Worm (Caenorhabditis elegans) whole organism, L1 larva: ENCODE results near the gene tes-1.

ENCODE experiments used
- C16A3.4 ChIP-seq: fragments of 150-350 bp; optimal IDR thresholded peaks from 2 replicates; lab custom pipeline; 2014; ENCODE audit warnings: missing biosample characterization, missing genetic modification characterization
- C34B4.2 ChIP-seq: sonication (generic microtip); optimal IDR thresholded peaks from 2 replicates; lab custom pipeline; 2017; ENCODE audit warnings: mild to moderate bottlenecking, missing genetic modification characterization, missing compliant biosample characterization
- F16B12.6 ChIP-seq: fragments of 150-350 bp; optimal IDR thresholded peaks from 2 replicates; lab custom pipeline; 2014; ENCODE audit warnings: missing biosample characterization, missing genetic modification characterization
- Y116A8C.19 ChIP-seq: sonication (generic microtip); optimal IDR thresholded peaks from 2 replicates; lab custom pipeline; 2016; ENCODE audit warnings: missing compliant biosample characterization, missing genetic modification characterization, borderline replicate concordance
- alr-1 ChIP-seq: fragments of 200-800 bp; sonication (Bioruptor generic); optimal IDR thresholded peaks from 2 replicates; lab custom pipeline; 2018; ENCODE audit warnings: borderline replicate concordance, mild to moderate bottlenecking, missing genetic modification characterization, missing compliant biosample characterization
- ama-1 ChIP-seq: fragments of 150-350 bp; optimal IDR thresholded peaks from 2 replicates; lab custom pipeline; 2014
- ceh-63 ChIP-seq: fragments of 200-800 bp; sonication (Bioruptor generic); optimal IDR thresholded peaks from 2 replicates; lab custom pipeline; 2018; ENCODE audit warnings: mild to moderate bottlenecking, missing genetic modification characterization, missing compliant biosample characterization
- ceh-8 ChIP-seq: fragments of 200-800 bp; sonication (Bioruptor generic); optimal IDR thresholded peaks from 2 replicates; lab custom pipeline; 2018; ENCODE audit warnings: mild to moderate bottlenecking, missing genetic modification characterization, moderate library complexity, missing compliant biosample characterization
- ceh-88 ChIP-seq: fragments of 200-800 bp; sonication (Bioruptor generic); IDR thresholded peaks from 2 replicates; pipeline ENCODE4 v1.3.6; 2022; ENCODE audit warnings: missing genetic modification characterization, missing compliant biosample characterization
- ceh-90 ChIP-seq: sonication (generic microtip); optimal IDR thresholded peaks from 2 replicates; lab custom pipeline; 2016; ENCODE audit warnings: missing genetic modification characterization, missing compliant biosample characterization
- ces-1 ChIP-seq: fragments of 150-350 bp; optimal IDR thresholded peaks from 2 replicates; lab custom pipeline; 2014; ENCODE audit warnings: missing biosample characterization, missing genetic modification reagents, missing genetic modification characterization
- efl-1 ChIP-seq, 4 experiments: fragments of 150-350 bp; optimal IDR thresholded peaks in 3 of 4; peaks in 1 of 4; 1 replicate in 1 of 4; 2 replicates in 3 of 4; lab custom pipeline; 2014; ENCODE audit warnings: missing biosample characterization in 2 of 4, missing genetic modification characterization in 2 of 4, missing genetic modification reagents in 2 of 4
- efl-3 ChIP-seq: fragments of 200-800 bp; sonication (Bioruptor generic); optimal IDR thresholded peaks from 2 replicates; lab custom pipeline; 2018; ENCODE audit warnings: mild to moderate bottlenecking, missing genetic modification characterization, missing compliant biosample characterization
- egl-13 ChIP-seq: sonication (generic microtip); optimal IDR thresholded peaks from 2 replicates; lab custom pipeline; 2016; ENCODE audit warnings: missing genotype, missing genetic modification reagents, missing genetic modification characterization, missing compliant biosample characterization
- elt-2 ChIP-seq: sonication (generic microtip); optimal IDR thresholded peaks from 2 replicates; lab custom pipeline; 2016; ENCODE audit warnings: missing genetic modification characterization, mild to moderate bottlenecking, inconsistent platforms, missing compliant biosample characterization, missing genetic modification reagents
- ets-5 ChIP-seq: fragments of 200-800 bp; sonication (Bioruptor generic); IDR thresholded peaks from 2 replicates; pipeline ENCODE4 v1.3.6; 2022; ENCODE audit warnings: missing genetic modification characterization, missing compliant biosample characterization
- fkh-4 ChIP-seq: sonication (generic microtip); optimal IDR thresholded peaks from 2 replicates; lab custom pipeline; 2016; ENCODE audit warnings: missing compliant biosample characterization, missing genetic modification characterization, borderline replicate concordance
- fkh-8 ChIP-seq: sonication (generic microtip); optimal IDR thresholded peaks from 2 replicates; lab custom pipeline; 2016; ENCODE audit warnings: mild to moderate bottlenecking, missing genetic modification characterization, missing compliant biosample characterization
- grh-1 ChIP-seq: fragments of 200-800 bp; sonication (Bioruptor generic); IDR thresholded peaks from 2 replicates; pipeline ENCODE4 v1.3.6; 2022; ENCODE audit warnings: missing genetic modification reagents, missing genetic modification characterization, missing compliant biosample characterization
- hlh-4 ChIP-seq: sonication (generic microtip); optimal IDR thresholded peaks from 2 replicates; lab custom pipeline; 2016; ENCODE audit warnings: mild to moderate bottlenecking, missing genetic modification characterization, missing compliant biosample characterization
- hpl-2 ChIP-seq: fragments of 150-350 bp; optimal IDR thresholded peaks from 2 replicates; lab custom pipeline; 2014; ENCODE audit warnings: missing biosample characterization, missing genetic modification reagents, missing genetic modification characterization
- jun-1 ChIP-seq: fragments of 150-350 bp; optimal IDR thresholded peaks from 2 replicates; lab custom pipeline; 2014; ENCODE audit warnings: missing biosample characterization, missing genetic modification reagents, missing genetic modification characterization
- lin-13 ChIP-seq: fragments of 150-350 bp; optimal IDR thresholded peaks from 2 replicates; lab custom pipeline; 2014; ENCODE audit warnings: missing biosample characterization, missing genetic modification reagents, missing genetic modification characterization
- lin-14 ChIP-seq: fragments of 200-800 bp; sonication (Bioruptor generic); optimal IDR thresholded peaks from 2 replicates; lab custom pipeline; 2018; ENCODE audit warnings: mild to moderate bottlenecking, missing genetic modification characterization, moderate library complexity, missing compliant biosample characterization
- lin-15B ChIP-seq: fragments of 150-350 bp; sonication (generic microtip); optimal IDR thresholded peaks from 3 replicates; lab custom pipeline; 2014; ENCODE audit warnings: missing biosample characterization, missing genetic modification characterization
- lin-35 ChIP-seq, 2 experiments: fragments of 150-350 bp; optimal IDR thresholded peaks; 2 replicates each; lab custom pipeline; 2014; ENCODE audit warnings: missing biosample characterization in 2 of 2, missing genetic modification characterization in 2 of 2, missing genetic modification reagents in 2 of 2
- lin-39 ChIP-seq: fragments of 150-350 bp; optimal IDR thresholded peaks from 2 replicates; lab custom pipeline; 2014; ENCODE audit warnings: missing biosample characterization, missing genetic modification reagents, missing genetic modification characterization
- mdl-1 ChIP-seq, 2 experiments: fragments of 150-350 bp; optimal IDR thresholded peaks; 2 replicates each; lab custom pipeline; 2014 to 2017; ENCODE audit warnings: missing biosample characterization in 2 of 2, missing genetic modification characterization in 2 of 2, inconsistent platforms in 1 of 2
- mef-2 ChIP-seq: fragments of 150-350 bp; optimal IDR thresholded peaks from 2 replicates; lab custom pipeline; 2014; ENCODE audit warnings: missing biosample characterization, missing genetic modification characterization
- mep-1 ChIP-seq: fragments of 150-350 bp; optimal IDR thresholded peaks from 2 replicates; lab custom pipeline; 2014; ENCODE audit warnings: missing biosample characterization, missing genetic modification characterization
- nhr-11 ChIP-seq: fragments of 150-350 bp; optimal IDR thresholded peaks from 2 replicates; lab custom pipeline; 2014; ENCODE audit warnings: missing biosample characterization, missing genetic modification characterization
- nhr-19 ChIP-seq: fragments of 200-800 bp; sonication (Bioruptor generic); conservative IDR thresholded peaks from 2 replicates; pipeline ENCODE4 v1.3.6; 2022; ENCODE audit warnings: missing genetic modification characterization, missing compliant biosample characterization
- nhr-20 ChIP-seq: sonication (generic microtip); optimal IDR thresholded peaks from 2 replicates; lab custom pipeline; 2016; ENCODE audit warnings: mild to moderate bottlenecking, missing genetic modification characterization, missing compliant biosample characterization
- nhr-28 ChIP-seq: fragments of 150-350 bp; optimal IDR thresholded peaks from 2 replicates; lab custom pipeline; 2014; ENCODE audit warnings: missing biosample characterization, missing genetic modification characterization
- nhr-47 ChIP-seq: sonication (generic microtip); optimal IDR thresholded peaks from 2 replicates; lab custom pipeline; 2016; ENCODE audit warnings: mild to moderate bottlenecking, missing genetic modification characterization, moderate library complexity, missing compliant biosample characterization
- nhr-71 ChIP-seq: sonication (generic microtip); optimal IDR thresholded peaks from 2 replicates; lab custom pipeline; 2016; ENCODE audit warnings: mild to moderate bottlenecking, missing genetic modification characterization, moderate library complexity, missing compliant biosample characterization
- nhr-76 ChIP-seq: sonication (generic microtip); optimal IDR thresholded peaks from 2 replicates; lab custom pipeline; 2017; ENCODE audit warnings: missing biosample characterization, missing genetic modification characterization
- nhr-77 ChIP-seq: fragments of 150-350 bp; optimal IDR thresholded peaks from 2 replicates; lab custom pipeline; 2014; ENCODE audit warnings: missing biosample characterization, missing genetic modification characterization
- nhr-84 ChIP-seq: sonication (generic microtip); optimal IDR thresholded peaks from 2 replicates; lab custom pipeline; 2017; ENCODE audit warnings: missing biosample characterization, missing genetic modification characterization
- nhr-85 ChIP-seq: sonication (generic microtip); peaks from one replicate; lab custom pipeline; 2016; ENCODE audit warnings: missing genetic modification characterization, inconsistent platforms, missing compliant biosample characterization
- nhr-90 ChIP-seq: sonication (generic microtip); optimal IDR thresholded peaks from 2 replicates; lab custom pipeline; 2016; ENCODE audit warnings: mild to moderate bottlenecking, missing genetic modification characterization, missing compliant biosample characterization; ENCODE audit not compliant: poor library complexity
- rnt-1 ChIP-seq: sonication (generic microtip); optimal IDR thresholded peaks from 2 replicates; lab custom pipeline; 2016; ENCODE audit warnings: mild to moderate bottlenecking, missing genetic modification characterization, moderate library complexity, missing compliant biosample characterization
- skn-1 ChIP-seq: fragments of 150-350 bp; optimal IDR thresholded peaks from 2 replicates; lab custom pipeline; 2014; ENCODE audit warnings: missing biosample characterization, missing genetic modification characterization
- snu-23 ChIP-seq: sonication (generic microtip); optimal IDR thresholded peaks from 2 replicates; lab custom pipeline; 2016; ENCODE audit warnings: missing genetic modification characterization, missing compliant biosample characterization
- sox-4 ChIP-seq: sonication (generic microtip); optimal IDR thresholded peaks from 2 replicates; lab custom pipeline; 2016; ENCODE audit warnings: missing genetic modification characterization, missing compliant biosample characterization
- sptf-1 ChIP-seq: fragments of 150-350 bp; optimal IDR thresholded peaks from 2 replicates; lab custom pipeline; 2014; ENCODE audit warnings: missing biosample characterization, missing genetic modification characterization
- swsn-7 ChIP-seq: sonication (generic microtip); optimal IDR thresholded peaks from 2 replicates; lab custom pipeline; 2016; ENCODE audit warnings: missing genetic modification characterization, missing compliant biosample characterization
- unc-130 ChIP-seq: fragments of 150-350 bp; optimal IDR thresholded peaks from 2 replicates; lab custom pipeline; 2017; ENCODE audit warnings: missing biosample characterization, missing genetic modification characterization, inconsistent platforms
- unc-30 ChIP-seq: sonication (generic microtip); optimal IDR thresholded peaks from 2 replicates; lab custom pipeline; 2017; ENCODE audit warnings: missing biosample characterization, missing genetic modification characterization
- unc-86 ChIP-seq: sonication (generic microtip); optimal IDR thresholded peaks from 2 replicates; lab custom pipeline; 2016; ENCODE audit warnings: missing genetic modification characterization, missing compliant biosample characterization
- zip-4 ChIP-seq: fragments of 200-800 bp; sonication (Bioruptor generic); optimal IDR thresholded peaks from 2 replicates; lab custom pipeline; 2018; ENCODE audit warnings: mild to moderate bottlenecking, missing genetic modification characterization, moderate library complexity, missing compliant biosample characterization
- ztf-11 ChIP-seq, 2 experiments: sonication (generic microtip); optimal IDR thresholded peaks; 2 replicates each; lab custom pipeline; 2016 to 2017; ENCODE audit warnings: missing genetic modification characterization in 2 of 2, missing biosample characterization in 1 of 2, missing compliant biosample characterization in 1 of 2

tes-1 gene

ce11 chrIV:7486201-7486947, 35.1 kb upstream of the tes-1 start, which contains the start of the genes his-61 and his-62:
Gene his-61, minus strand, starts transcription at chrIV:7486217.
Gene his-62, plus strand, starts transcription at chrIV:7486545.
- no peak for TF ChIP-seq F16B12.6 (tag; lab: Kevin White, UChicago)
- TF ChIP-seq ztf-11 (tag; optimal IDR thresholded peaks at IDR 0.05; lab: Kevin White, UChicago) = peak in 1 of 2 experiments; percentile 93
- peak; percentile 67 for TF ChIP-seq nhr-71 (tag; lab: Kevin White, UChicago)
- TF ChIP-seq mep-1 (tag; lab: Kevin White, UChicago) = peak; percentile 54
- peak; percentile 80 for TF ChIP-seq unc-86 (tag; lab: Kevin White, UChicago)
- TF ChIP-seq C16A3.4 = no peak
- peak; percentile 37 for TF ChIP-seq nhr-20 (tag; lab: Kevin White, UChicago)
- TF ChIP-seq nhr-28 (tag; lab: Kevin White, UChicago) = no peak
- peak in 1 of 2 experiments; percentile 20 for TF ChIP-seq lin-35 (GFP tag; optimal IDR thresholded peaks at IDR 0.05; lab: Kevin White, UChicago)
- TF ChIP-seq zip-4 = no peak
- no peak for TF ChIP-seq sptf-1 (tag; lab: Kevin White, UChicago)
- peak; percentile 45 for TF ChIP-seq efl-1 (optimal IDR thresholded peaks at IDR 0.05; lab: Kevin White, UChicago)
- TF ChIP-seq efl-1 (GFP tag; optimal IDR thresholded peaks at IDR 0.05 in 1 of 2; lab: Kevin White, UChicago) = peak in 1 of 2 experiments; percentile 57
- TF ChIP-seq elt-2 = no peak
- TF ChIP-seq hlh-4 (tag; lab: Kevin White, UChicago) = no peak
- TF ChIP-seq nhr-76 (tag; lab: Kevin White, UChicago) = no peak
- TF ChIP-seq lin-13 = no peak
- no peak for TF ChIP-seq lin-39 (tag; lab: Kevin White, UChicago)
- peak; percentile 82 for TF ChIP-seq nhr-85
- TF ChIP-seq nhr-90 (tag; lab: Kevin White, UChicago) = peak; percentile 34
- TF ChIP-seq ceh-90 = no peak
- TF ChIP-seq fkh-8 (tag; lab: Kevin White, UChicago) = peak; percentile 15
- TF ChIP-seq lin-14 = peak; percentile 91
- no peak for TF ChIP-seq lin-15B (tag; lab: Kevin White, UChicago)
- no peak for TF ChIP-seq Y116A8C.19 (tag; lab: Kevin White, UChicago)
- no peak for TF ChIP-seq C34B4.2 (tag; lab: Kevin White, UChicago)
- TF ChIP-seq snu-23 (GFP tag; lab: Kevin White, UChicago) = peak; percentile 59
- TF ChIP-seq skn-1 (tag; lab: Kevin White, UChicago) = no peak
- no peak for TF ChIP-seq unc-30 (tag; lab: Kevin White, UChicago)
- no peak for TF ChIP-seq ama-1 (lab: Kevin White, UChicago)
- peak; percentile 61 for TF ChIP-seq jun-1 (tag; lab: Kevin White, UChicago)
- no peak for TF ChIP-seq ets-5 (GFP tag; lab: Robert Waterston, UW)
- TF ChIP-seq nhr-84 (tag; lab: Kevin White, UChicago) = no peak
- no peak for TF ChIP-seq nhr-77 (tag; lab: Kevin White, UChicago)
- no peak for TF ChIP-seq mef-2
- TF ChIP-seq rnt-1 (tag; lab: Kevin White, UChicago) = no peak
- no peak for TF ChIP-seq ces-1 (GFP tag; lab: Kevin White, UChicago)
- no peak for TF ChIP-seq egl-13 (tag; lab: Kevin White, UChicago)
- no peak for TF ChIP-seq ceh-8
- peak; percentile 13 for TF ChIP-seq efl-3 (GFP tag; lab: Kevin White, UChicago)
- TF ChIP-seq grh-1 (GFP tag; lab: Robert Waterston, UW) = peak; percentile 60
- TF ChIP-seq unc-130 (tag; lab: Kevin White, UChicago) = no peak
- no peak for TF ChIP-seq hpl-2 (GFP tag; lab: Kevin White, UChicago)
- TF ChIP-seq ceh-88 (GFP tag; lab: Robert Waterston, UW) = no peak
- TF ChIP-seq nhr-47 = peak; percentile 59
- no peak for TF ChIP-seq nhr-11 (tag; lab: Kevin White, UChicago)
- no peak for TF ChIP-seq fkh-4 (tag; lab: Kevin White, UChicago)
- TF ChIP-seq nhr-19 = no peak; the same call in 1 of the 2 replicates
- TF ChIP-seq mdl-1 (tag; optimal IDR thresholded peaks at IDR 0.05; lab: Kevin White, UChicago) = no peak
- TF ChIP-seq sox-4 (tag; lab: Kevin White, UChicago) = no peak
- TF ChIP-seq ceh-63 = no peak
- peak; percentile 82 for TF ChIP-seq swsn-7 (tag; lab: Kevin White, UChicago)
- no peak for TF ChIP-seq alr-1 (tag; lab: Kevin White, UChicago)
